Worm (Caenorhabditis elegans): Measurements from ENCODE around the gene F41C3.8.

ce11 chrII:4736585-4736984 lies 20.7 kb downstream of the F41C3.8 start:
- TF ChIP-seq ama-1 (optimal IDR thresholded peaks at IDR 0.05): no peak
- no peak for TF ChIP-seq ceh-13 (GFP tag; optimal IDR thresholded peaks at IDR 0.05)
- no peak for TF ChIP-seq F13C5.2 (tag; optimal IDR thresholded peaks at IDR 0.05)
- no peak for TF ChIP-seq tbx-11 (GFP tag; IDR thresholded peaks at IDR 0.05)
- no peak for TF ChIP-seq tra-4 (tag; optimal IDR thresholded peaks at IDR 0.05)
